Worm (Caenorhabditis elegans) whole organism, L4/young adult: ENCODE results near the gene algn-14.

Source experiments
- W03F9.2 ChIP-seq: fragments of 150-350 bp; optimal IDR thresholded peaks from 2 replicates; lab custom pipeline; 2014; ENCODE audit warnings: missing biosample characterization, missing genetic modification characterization
- dao-5 ChIP-seq: sonication (generic microtip); optimal IDR thresholded peaks from 2 replicates; lab custom pipeline; 2016; ENCODE audit warnings: missing genotype, missing genetic modification characterization, moderate library complexity, missing compliant biosample characterization
- him-1 ChIP-seq: sonication (generic microtip); optimal IDR thresholded peaks from 2 replicates; lab custom pipeline; 2016; ENCODE audit warnings: missing genotype, missing genetic modification reagents, missing genetic modification characterization, missing compliant biosample characterization

DNA sequence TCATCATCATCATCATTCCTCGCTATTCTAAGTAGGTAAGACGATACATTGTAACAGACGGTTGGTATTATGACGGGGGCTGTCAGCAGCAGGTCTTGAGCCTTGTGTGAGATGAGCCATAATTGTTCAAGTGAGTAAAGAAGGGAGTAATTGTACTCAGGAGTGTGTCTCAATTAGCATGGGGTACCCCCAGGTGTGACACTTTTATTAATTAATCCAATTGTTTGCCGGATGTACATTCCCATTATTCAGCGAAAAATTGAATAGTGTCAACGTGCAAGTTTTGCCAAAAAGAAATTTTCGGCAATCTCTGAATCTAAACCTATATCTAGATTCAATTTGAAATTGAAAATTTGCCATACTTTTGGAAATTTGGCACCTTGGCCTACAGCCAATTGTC, 45.8 kb upstream of the algn-14 start:
- no peak for TF ChIP-seq him-1 (tag; lab: Kevin White, UChicago)
- no peak for TF ChIP-seq W03F9.2 (tag; lab: Kevin White, UChicago)
- TF ChIP-seq dao-5 (tag; lab: Kevin White, UChicago): no peak
